Fruit fly (Drosophila melanogaster): ENCODE measurements around the gene Zir.

dm6 chr2L:109098-109799 is 14.7 kb downstream of the Zir start:
- no peak for TF ChIP-seq Pif1A (GFP tag; optimal IDR thresholded peaks at IDR 0.05)
- no peak for TF ChIP-seq CG8301 (tag; optimal IDR thresholded peaks at IDR 0.05)

All from whole organism, pupa.